Fruit fly (Drosophila melanogaster) whole organism: ENCODE results near the gene CG5107.

Experiments used
- Dll ChIP-seq: fragments of >200 bp; optimal IDR thresholded peaks from 2 replicates; lab custom pipeline; 2017
- EcR ChIP-seq, 2 experiments: fragments of >200 bp; optimal IDR thresholded peaks; 2 replicates each; lab custom pipeline; 2017; ENCODE audit warnings: missing biosample characterization in 2 of 2, missing genetic modification characterization in 2 of 2, missing genetic modification reagents in 2 of 2
- pan ChIP-seq: fragments of >200 bp; optimal IDR thresholded peaks from 2 replicates; lab custom pipeline; 2017
- psq ChIP-seq: fragments of >200 bp; optimal IDR thresholded peaks from 2 replicates; lab custom pipeline; 2017
- usp ChIP-seq: fragments of >200 bp; optimal IDR thresholded peaks from 2 replicates; lab custom pipeline; 2017; ENCODE audit warnings: missing biosample characterization, missing genetic modification characterization, mixed read lengths

- TF ChIP-seq EcR (GFP tag; optimal IDR thresholded peaks at IDR 0.05; lab: Kevin White, UChicago) (no peak), Dll (lab: Kevin White, UChicago) (peak; percentile 71), psq (lab: Kevin White, UChicago) (no peak), usp (GFP tag; lab: Kevin White, UChicago) (no peak), pan (lab: Kevin White, UChicago) (peak; percentile 92)
Observed at dm6 chr3R:25515450-25516288, 10.7 kb downstream of the CG5107 start, which contains the start of gene msi.
